Fruit fly (Drosophila melanogaster) whole organism, embryonic: Measurements from ENCODE around the gene mahe.

Experiments
- ATbp ChIP-seq: fragments of 200-800 bp; sonication (Bioruptor generic); optimal IDR thresholded peaks from 2 replicates; lab custom pipeline; 2017; ENCODE audit warnings: missing biosample characterization, mild to moderate bottlenecking, missing genetic modification characterization, missing genetic modification reagents
- Bgb ChIP-seq: fragments of 200-800 bp; sonication (Bioruptor generic); IDR thresholded peaks from 2 replicates; pipeline ENCODE4 v1.3.6; 2022; ENCODE audit warnings: missing biosample characterization, missing genetic modification characterization; ENCODE audit not compliant: partially characterized antibody
- CG10321 ChIP-seq: fragments of 200-800 bp; sonication (Bioruptor generic); IDR thresholded peaks from 2 replicates; pipeline ENCODE4 v1.3.6; 2022; ENCODE audit warnings: missing biosample characterization, missing genetic modification characterization
- CG10565 ChIP-seq: fragments of 200-800 bp; sonication (Bioruptor generic); optimal IDR thresholded peaks from 3 replicates; lab custom pipeline; 2016; ENCODE audit warnings: missing biosample characterization, mild to moderate bottlenecking, missing genetic modification characterization
- CG12071 ChIP-seq: fragments of 200-800 bp; sonication (Bioruptor generic); optimal IDR thresholded peaks from 3 replicates; lab custom pipeline; 2018; ENCODE audit warnings: missing biosample characterization, mild to moderate bottlenecking, missing genetic modification characterization
- CG12155 ChIP-seq: fragments of 200-800 bp; sonication (Bioruptor generic); optimal IDR thresholded peaks from 3 replicates; lab custom pipeline; 2016; ENCODE audit warnings: missing biosample characterization, missing genetic modification characterization
- CG12236 ChIP-seq: fragments of 200-800 bp; sonication (Bioruptor generic); optimal IDR thresholded peaks from 2 replicates; lab custom pipeline; 2016; ENCODE audit warnings: missing biosample characterization, missing genetic modification characterization
- CG1233 ChIP-seq: fragments of 200-800 bp; sonication (Bioruptor generic); optimal IDR thresholded peaks from 4 replicates; lab custom pipeline; 2018; ENCODE audit warnings: missing biosample characterization, mild to moderate bottlenecking, missing genetic modification characterization
- CG1529 ChIP-seq: fragments of 200-800 bp; sonication (Bioruptor generic); optimal IDR thresholded peaks from 3 replicates; lab custom pipeline; 2018; ENCODE audit warnings: missing biosample characterization, missing genetic modification characterization
- CG17568 ChIP-seq: fragments of 200-800 bp; sonication (Bioruptor generic); optimal IDR thresholded peaks from 2 replicates; lab custom pipeline; 2018; ENCODE audit warnings: missing biosample characterization, mild to moderate bottlenecking, missing genetic modification characterization, moderate library complexity
- CG17829 ChIP-seq: fragments of 200-800 bp; optimal IDR thresholded peaks from 2 replicates; lab custom pipeline; 2019; ENCODE audit warnings: missing biosample characterization, mild to moderate bottlenecking, missing genetic modification characterization, moderate library complexity
- CG17912 ChIP-seq: fragments of 200-800 bp; sonication (Bioruptor generic); optimal IDR thresholded peaks from 2 replicates; lab custom pipeline; 2018; ENCODE audit warnings: missing biosample characterization, mild to moderate bottlenecking, missing genetic modification characterization
- CG1792 ChIP-seq: fragments of 200-800 bp; sonication (Bioruptor generic); optimal IDR thresholded peaks from 2 replicates; lab custom pipeline; 2016; ENCODE audit warnings: missing biosample characterization, missing genetic modification characterization
- CG2712 ChIP-seq: fragments of 200-800 bp; optimal IDR thresholded peaks from 3 replicates; lab custom pipeline; 2019; ENCODE audit warnings: missing biosample characterization, mild to moderate bottlenecking, missing genetic modification characterization, moderate library complexity
- CG2889 ChIP-seq: fragments of 200-800 bp; sonication (Bioruptor generic); IDR thresholded peaks from 3 replicates; pipeline ENCODE4 v1.3.6; 2022; ENCODE audit warnings: missing biosample characterization, missing genetic modification characterization
- CG7372 ChIP-seq: fragments of 200-800 bp; sonication (Bioruptor generic); IDR thresholded peaks from 2 replicates; pipeline ENCODE4 v1.3.6; 2022; ENCODE audit warnings: missing biosample characterization, missing genetic modification characterization
- CG8359 ChIP-seq: fragments of 200-800 bp; sonication (Bioruptor generic); optimal IDR thresholded peaks from 2 replicates; lab custom pipeline; 2017; ENCODE audit warnings: missing biosample characterization, mild to moderate bottlenecking, missing genetic modification characterization, borderline replicate concordance
- CG9727 ChIP-seq: fragments of 200-800 bp; sonication (Bioruptor generic); optimal IDR thresholded peaks from 3 replicates; lab custom pipeline; 2017; ENCODE audit warnings: missing biosample characterization, mild to moderate bottlenecking, missing genetic modification characterization
- CG9932 ChIP-seq: fragments of 200-800 bp; sonication (Bioruptor generic); IDR thresholded peaks from 2 replicates; pipeline ENCODE4 v1.3.6; 2022; ENCODE audit warnings: missing biosample characterization, missing genetic modification characterization
- Camta ChIP-seq: fragments of 200-800 bp; sonication (Bioruptor generic); optimal IDR thresholded peaks from 2 replicates; lab custom pipeline; 2016; ENCODE audit warnings: missing biosample characterization, missing genetic modification characterization
- D19B ChIP-seq: fragments of 200-800 bp; sonication (Bioruptor generic); optimal IDR thresholded peaks from 2 replicates; lab custom pipeline; 2017; ENCODE audit warnings: missing biosample characterization, mild to moderate bottlenecking, missing genetic modification characterization
- Dfd ChIP-seq, 2 experiments: fragments of >200 bp; optimal IDR thresholded peaks; 2 replicates each; lab custom pipeline; 2017; ENCODE audit warnings: missing biosample characterization in 2 of 2, missing genetic modification characterization in 2 of 2
- Dref ChIP-seq: fragments of 200-800 bp; sonication (Bioruptor generic); IDR thresholded peaks from 2 replicates; pipeline ENCODE4 v1.3.6; 2022; ENCODE audit warnings: missing biosample characterization, missing genetic modification characterization
- Fer3 ChIP-seq: fragments of 200-800 bp; sonication (Bioruptor generic); optimal IDR thresholded peaks from 2 replicates; lab custom pipeline; 2018; ENCODE audit warnings: missing biosample characterization, mild to moderate bottlenecking, missing genetic modification characterization, moderate library complexity
- Hsf ChIP-seq: fragments of 200-800 bp; sonication (Bioruptor generic); optimal IDR thresholded peaks from 3 replicates; lab custom pipeline; 2016; ENCODE audit warnings: missing biosample characterization, missing genetic modification characterization
- MESR4 ChIP-seq: fragments of 200-800 bp; sonication (Bioruptor generic); optimal IDR thresholded peaks from 2 replicates; lab custom pipeline; 2018; ENCODE audit warnings: missing biosample characterization, mild to moderate bottlenecking, missing genetic modification characterization, moderate library complexity
- Mad ChIP-seq: fragments of 200-800 bp; sonication (Bioruptor generic); optimal IDR thresholded peaks from 2 replicates; lab custom pipeline; 2016; ENCODE audit warnings: missing biosample characterization, missing genetic modification characterization
- Meics ChIP-seq: fragments of 200-800 bp; sonication (Bioruptor generic); optimal IDR thresholded peaks from 2 replicates; lab custom pipeline; 2017; ENCODE audit warnings: missing biosample characterization, mild to moderate bottlenecking, missing genetic modification characterization
- Mes4 ChIP-seq: fragments of 200-800 bp; sonication (Bioruptor generic); optimal IDR thresholded peaks from 2 replicates; lab custom pipeline; 2016; ENCODE audit warnings: missing biosample characterization, missing genetic modification characterization
- Stat92E ChIP-seq, 3 experiments: fragments of >200 bp in 2 of 3; fragments of 200-800 bp in 1 of 3; sonication (Bioruptor generic) in 1 of 3; optimal IDR thresholded peaks; 2 replicates each; lab custom pipeline; 2017 to 2019; ENCODE audit warnings: missing biosample characterization in 3 of 3, missing genetic modification characterization in 3 of 3, mild to moderate bottlenecking in 1 of 3, moderate library complexity in 1 of 3
- Xrp1 ChIP-seq: fragments of 200-800 bp; sonication (Bioruptor generic); IDR thresholded peaks from 2 replicates; pipeline ENCODE4 v1.3.6; 2022; ENCODE audit warnings: missing biosample characterization, missing genetic modification characterization
- aop ChIP-seq: fragments of 200-800 bp; sonication (Bioruptor generic); IDR thresholded peaks from 2 replicates; pipeline ENCODE4 v1.3.6; 2022; ENCODE audit warnings: missing biosample characterization, missing genetic modification characterization
- bcd ChIP-seq: fragments of 200-800 bp; sonication (Bioruptor generic); optimal IDR thresholded peaks from 2 replicates; lab custom pipeline; 2017; ENCODE audit warnings: missing biosample characterization, mild to moderate bottlenecking, missing genetic modification characterization
- bowl ChIP-seq: fragments of 200-800 bp; sonication (Bioruptor generic); IDR thresholded peaks from 2 replicates; pipeline ENCODE4 v1.3.6; 2022; ENCODE audit warnings: missing biosample characterization, missing genetic modification characterization
- cg ChIP-seq: fragments of 200-800 bp; sonication (Bioruptor generic); optimal IDR thresholded peaks from 3 replicates; lab custom pipeline; 2019; ENCODE audit warnings: missing biosample characterization, mild to moderate bottlenecking, missing genetic modification characterization, moderate library complexity
- ci ChIP-seq: fragments of 200-800 bp; sonication (Bioruptor generic); IDR thresholded peaks from 3 replicates; pipeline ENCODE4 v1.3.6; 2022; ENCODE audit warnings: missing biosample characterization, missing genetic modification characterization
- exex ChIP-seq: fragments of 200-800 bp; sonication (Bioruptor generic); optimal IDR thresholded peaks from 4 replicates; lab custom pipeline; 2018; ENCODE audit warnings: missing biosample characterization, mild to moderate bottlenecking, missing genetic modification characterization, moderate library complexity
- gsb ChIP-seq: fragments of 200-800 bp; sonication (Bioruptor generic); IDR thresholded peaks from 2 replicates; pipeline ENCODE4 v1.3.6; 2022; ENCODE audit warnings: missing biosample characterization, missing genetic modification characterization
- jigr1 ChIP-seq: fragments of 200-800 bp; sonication (Bioruptor generic); IDR thresholded peaks from 3 replicates; pipeline ENCODE4 v1.3.6; 2022; ENCODE audit warnings: missing biosample characterization, missing genetic modification characterization
- nau ChIP-seq: fragments of 200-800 bp; sonication (Bioruptor generic); optimal IDR thresholded peaks from 3 replicates; lab custom pipeline; 2017; ENCODE audit warnings: missing biosample characterization, mild to moderate bottlenecking, missing genetic modification characterization, missing genetic modification reagents
- pita ChIP-seq: fragments of 200-800 bp; sonication (Bioruptor generic); optimal IDR thresholded peaks from 2 replicates; lab custom pipeline; 2017; ENCODE audit warnings: missing biosample characterization, mild to moderate bottlenecking, missing genetic modification characterization
- ro ChIP-seq: fragments of 200-800 bp; sonication (Bioruptor generic); IDR thresholded peaks from 2 replicates; pipeline ENCODE4 v1.3.6; 2022; ENCODE audit warnings: missing biosample characterization, missing genetic modification characterization
- sd ChIP-seq: fragments of 200-800 bp; sonication (Bioruptor generic); optimal IDR thresholded peaks from 3 replicates; lab custom pipeline; 2018; ENCODE audit warnings: missing biosample characterization, mild to moderate bottlenecking, missing genetic modification characterization, moderate library complexity
- shn ChIP-seq: fragments of 200-800 bp; sonication (Bioruptor generic); optimal IDR thresholded peaks from 3 replicates; lab custom pipeline; 2016; ENCODE audit warnings: missing biosample characterization, missing genetic modification characterization
- sim ChIP-seq: fragments of 200-800 bp; sonication (Bioruptor generic); IDR thresholded peaks from 2 replicates; pipeline ENCODE4 v1.3.6; 2022; ENCODE audit warnings: missing biosample characterization, missing genetic modification characterization
- slp2 ChIP-seq: fragments of 200-800 bp; sonication (Bioruptor generic); optimal IDR thresholded peaks from 2 replicates; lab custom pipeline; 2016; ENCODE audit warnings: missing biosample characterization, missing genetic modification characterization
- sob ChIP-seq: fragments of 200-800 bp; sonication (Bioruptor generic); IDR thresholded peaks from 2 replicates; pipeline ENCODE4 v1.3.6; 2022; ENCODE audit warnings: missing biosample characterization, missing genetic modification characterization
- ssp ChIP-seq: fragments of 200-800 bp; sonication (Bioruptor generic); IDR thresholded peaks from 2 replicates; pipeline ENCODE4 v1.3.6; 2022; ENCODE audit warnings: missing biosample characterization, missing genetic modification characterization
- toy ChIP-seq: fragments of 200-800 bp; sonication (Bioruptor generic); IDR thresholded peaks from 2 replicates; pipeline ENCODE4 v1.3.6; 2022; ENCODE audit warnings: missing biosample characterization, missing genetic modification characterization
- ttk ChIP-seq: fragments of 200-800 bp; sonication (Bioruptor generic); IDR thresholded peaks from 2 replicates; pipeline ENCODE4 v2.1.2; 2022; ENCODE audit warnings: missing biosample characterization, missing genetic modification characterization

The mahe gene

DNA sequence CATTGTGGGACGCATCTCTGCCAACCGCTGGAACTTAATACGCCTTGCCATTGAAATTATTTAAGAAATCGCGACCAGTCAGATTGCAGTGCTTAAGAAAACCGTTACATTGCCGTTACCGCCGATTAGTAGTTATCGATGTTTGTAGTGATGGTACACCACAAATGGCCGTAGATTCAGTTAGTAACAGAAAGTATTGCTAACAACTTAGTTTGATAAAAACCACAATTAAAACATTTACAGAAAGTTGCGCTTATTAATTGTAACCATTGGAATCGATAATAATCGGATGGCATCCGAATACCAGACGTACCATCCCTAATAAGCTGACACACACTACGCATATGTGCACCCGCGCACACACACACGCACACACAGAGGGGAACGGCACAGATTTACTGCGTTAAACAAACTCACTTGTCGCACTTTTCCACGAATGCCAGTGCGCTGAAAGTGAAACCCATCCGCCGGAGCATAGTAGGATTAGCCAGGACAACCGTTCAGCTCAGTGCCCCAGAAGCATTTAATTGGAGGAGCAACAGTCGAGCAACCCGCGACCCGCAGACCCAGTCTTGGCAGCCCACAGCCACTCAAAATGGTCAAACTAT, 11.0 kb downstream of the mahe start, which contains the start of the genes hdm and Ykt6 (continued):
- TF ChIP-seq Xrp1 (GFP tag; lab: Robert Waterston, UW) (peak; percentile 86), cg (peak; percentile 82), Hsf (peak; percentile 77), nau (GFP tag; lab: Kevin White, UChicago) (no peak), Meics (no peak), slp2 (GFP tag; lab: Kevin White, UChicago) (peak; percentile 67), ro (GFP tag; lab: Robert Waterston, UW) (0 out of 2 replicates have a peak, but pooled peaks have one; percentile 44), bcd (GFP tag; lab: Kevin White, UChicago) (no peak), Bgb (GFP tag; lab: Robert Waterston, UW) (peak; percentile 95), pita (GFP tag; lab: Kevin White, UChicago) (no peak), CG1529 (GFP tag; lab: Kevin White, UChicago) (peak; percentile 51), exex (tag; lab: Kevin White, UChicago) (peak; percentile 49), CG12155 (GFP tag; lab: Kevin White, UChicago) (peak; percentile 86), MESR4 (peak; percentile 94), CG1233 (GFP tag; lab: Kevin White, UChicago) (peak; percentile 56), ci (peak; percentile 81; the same call in 1 of the 3 replicates), toy (GFP tag; lab: Robert Waterston, UW) (no peak), bowl (peak; percentile 63; the same call in 1 of the 2 replicates), Camta (GFP tag; lab: Kevin White, UChicago) (peak; percentile 79), Mes4 (peak; percentile 61), CG7372 (GFP tag; lab: Robert Waterston, UW) (peak; percentile 79), Mad (GFP tag; lab: Kevin White, UChicago) (peak; percentile 74), CG10321 (no peak), Dfd (GFP tag; optimal IDR thresholded peaks at IDR 0.05; lab: Kevin White, UChicago) (no peak), CG1792 (GFP tag; lab: Kevin White, UChicago) (peak; percentile 64), gsb (GFP tag; lab: Robert Waterston, UW) (peak; percentile 64; the same call in 1 of the 2 replicates), ttk (GFP tag; lab: Robert Waterston, UW) (peak; percentile 78), ssp (GFP tag; lab: Robert Waterston, UW) (peak; percentile 64), Stat92E (GFP tag; optimal IDR thresholded peaks at IDR 0.05; lab: Kevin White, UChicago) (peak in 1 of 3 experiments; percentile 10), aop (GFP tag; lab: Robert Waterston, UW) (peak; percentile 43; the same call in 1 of the 2 replicates), CG10565 (GFP tag; lab: Kevin White, UChicago) (no peak), sim (GFP tag; lab: Robert Waterston, UW) (peak; percentile 73), CG12071 (GFP tag; lab: Kevin White, UChicago) (no peak), D19B (GFP tag; lab: Kevin White, UChicago) (peak; percentile 31), CG17912 (GFP tag; lab: Kevin White, UChicago) (no peak), Dref (GFP tag; lab: Robert Waterston, UW) (peak; percentile 75), CG12236 (GFP tag; lab: Kevin White, UChicago) (peak; percentile 34), CG17829 (tag; lab: Kevin White, UChicago) (peak; percentile 78), Fer3 (tag; lab: Kevin White, UChicago) (no peak), CG17568 (GFP tag; lab: Kevin White, UChicago) (no peak), ATbp (GFP tag; lab: Kevin White, UChicago) (no peak), CG2712 (tag; lab: Kevin White, UChicago) (peak; percentile 83), CG9932 (GFP tag; lab: Robert Waterston, UW) (peak; percentile 90), sd (no peak), jigr1 (GFP tag; lab: Robert Waterston, UW) (0 out of 3 replicates have a peak, but pooled peaks have one; percentile 20), CG9727 (peak; percentile 63), CG8359 (peak; percentile 30), shn (GFP tag; lab: Kevin White, UChicago) (peak; percentile 83), CG2889 (GFP tag; lab: Robert Waterston, UW) (peak; percentile 67; the same call in 2 of the 3 replicates), sob (GFP tag; lab: Robert Waterston, UW) (peak; percentile 90)
